Fruit fly (Drosophila melanogaster): ENCODE results near the gene xit.
A peak's percentile ranks its signal among the peaks of the same experiment; 100 is the strongest.

The xit gene

dm6 chrX:6856332-6856995 is 35.6 kb downstream of the xit start (continued):
- no peak for TF ChIP-seq jigr1 (GFP tag; IDR thresholded peaks at IDR 0.05)
- TF ChIP-seq CG15601 (tag; optimal IDR thresholded peaks at IDR 0.05): peak; percentile 37
- TF ChIP-seq grau (tag; optimal IDR thresholded peaks at IDR 0.05): peak; percentile 79
- no peak for TF ChIP-seq fru (optimal IDR thresholded peaks at IDR 0.05)
- TF ChIP-seq CG18262 (tag; optimal IDR thresholded peaks at IDR 0.05): peak; percentile 79
- TF ChIP-seq CG7786 (GFP tag; optimal IDR thresholded peaks at IDR 0.05): no peak
- TF ChIP-seq CG12391 (tag; optimal IDR thresholded peaks at IDR 0.05): peak; percentile 68
- no peak for TF ChIP-seq pzg (GFP tag; optimal IDR thresholded peaks at IDR 0.05)
- TF ChIP-seq HmgZ (tag; optimal IDR thresholded peaks at IDR 0.05): peak; percentile 45
- peak; percentile 50 for TF ChIP-seq run (tag; optimal IDR thresholded peaks at IDR 0.05)
- TF ChIP-seq ftz-f1 (GFP tag; optimal IDR thresholded peaks at IDR 0.05): no peak
- TF ChIP-seq Mrtf (GFP tag; IDR thresholded peaks at IDR 0.05): peak; percentile 51; the same call in 1 of the 3 replicates
- no peak for TF ChIP-seq pros (GFP tag; optimal IDR thresholded peaks at IDR 0.05)
- peak; percentile 60 for TF ChIP-seq tin (GFP tag; optimal IDR thresholded peaks at IDR 0.05)
- TF ChIP-seq Abd-B (GFP tag; optimal IDR thresholded peaks at IDR 0.05): peak; percentile 56
- TF ChIP-seq Oaz (GFP tag; IDR thresholded peaks at IDR 0.05): no peak
- no peak for TF ChIP-seq knrl (GFP tag; IDR thresholded peaks at IDR 0.05; ENCODE audit: partially characterized antibody)
- no peak for TF ChIP-seq z (GFP tag; IDR thresholded peaks at IDR 0.05)
- peak; percentile 78 for TF ChIP-seq Meics (GFP tag; optimal IDR thresholded peaks at IDR 0.05)
- peak; percentile 79 for TF ChIP-seq CG11695 (GFP tag; IDR thresholded peaks at IDR 0.05)
- peak; percentile 47; the same call in 1 of the 2 replicates for TF ChIP-seq CG9215 (GFP tag; IDR thresholded peaks at IDR 0.05)
- TF ChIP-seq amos (GFP tag; IDR thresholded peaks at IDR 0.05; ENCODE audit: partially characterized antibody): no peak
- no peak for TF ChIP-seq Mad (GFP tag; optimal IDR thresholded peaks at IDR 0.05)
- peak; percentile 38 for TF ChIP-seq CG12299 (tag; optimal IDR thresholded peaks at IDR 0.05)
- 0 out of 2 replicates have a peak, but pooled peaks have one; percentile 45 for TF ChIP-seq cas (GFP tag; IDR thresholded peaks at IDR 0.05)
- TF ChIP-seq nom (GFP tag; optimal IDR thresholded peaks at IDR 0.05): no peak
- TF ChIP-seq YL-1 (GFP tag; optimal IDR thresholded peaks at IDR 0.05): no peak
- TF ChIP-seq Hr3 (GFP tag; optimal IDR thresholded peaks at IDR 0.05): peak; percentile 51
- no peak for TF ChIP-seq CG14860 (GFP tag; IDR thresholded peaks at IDR 0.05; ENCODE audit: partially characterized antibody)
- no peak for TF ChIP-seq Elba2 (GFP tag; optimal IDR thresholded peaks at IDR 0.05)
- TF ChIP-seq D19B (GFP tag; optimal IDR thresholded peaks at IDR 0.05): peak; percentile 55
- TF ChIP-seq dpn (GFP tag; optimal IDR thresholded peaks at IDR 0.05): peak; percentile 16 to 59
- TF ChIP-seq Rfx (GFP tag; IDR thresholded peaks at IDR 0.05): peak; percentile 86
- TF ChIP-seq pan (optimal IDR thresholded peaks at IDR 0.05): no peak
- TF ChIP-seq pan (GFP tag; optimal IDR thresholded peaks at IDR 0.05 in 1 of 2, IDR thresholded peaks at IDR 0.05 in 1 of 2): peak in 1 of 2 experiments; percentile 82
- TF ChIP-seq caup (GFP tag; optimal IDR thresholded peaks at IDR 0.05; ENCODE audit: severe bottlenecking): peak; percentile 75
- no peak for TF ChIP-seq Scr (GFP tag; IDR thresholded peaks at IDR 0.05; ENCODE audit: partially characterized antibody)
- TF ChIP-seq zen2 (GFP tag; IDR thresholded peaks at IDR 0.05; ENCODE audit: partially characterized antibody): no peak
- TF ChIP-seq CoRest (tag; optimal IDR thresholded peaks at IDR 0.05): peak; percentile 78
- TF ChIP-seq CG16815 (GFP tag; optimal IDR thresholded peaks at IDR 0.05): peak; percentile 15
- peak; percentile 30 for TF ChIP-seq CG4820 (GFP tag; optimal IDR thresholded peaks at IDR 0.05)
- no peak for TF ChIP-seq CG4328 (GFP tag; optimal IDR thresholded peaks at IDR 0.05)
- peak; percentile 17 for TF ChIP-seq CG15011 (GFP tag; optimal IDR thresholded peaks at IDR 0.05)
- no peak for TF ChIP-seq CG11723 (GFP tag; optimal IDR thresholded peaks at IDR 0.05)
- no peak for TF ChIP-seq CG16779 (GFP tag; IDR thresholded peaks at IDR 0.05)
- peak; percentile 47; the same call in 1 of the 3 replicates for TF ChIP-seq ken (GFP tag; IDR thresholded peaks at IDR 0.05)
- no peak for TF ChIP-seq pfk (GFP tag; optimal IDR thresholded peaks at IDR 0.05)
- no peak for TF ChIP-seq Spps (tag; optimal IDR thresholded peaks at IDR 0.05)
- TF ChIP-seq HHEX (GFP tag; optimal IDR thresholded peaks at IDR 0.05): peak; percentile 4
- no peak for TF ChIP-seq gt (GFP tag; IDR thresholded peaks at IDR 0.05)
